Fruit fly (Drosophila melanogaster) whole organism, pupa: ENCODE measurements around the gene CG6610.

ENCODE experiments used
- CG10348 ChIP-seq: fragments of 200-800 bp; sonication (Bioruptor generic); IDR thresholded peaks from 2 replicates; pipeline ENCODE4 v1.3.6; 2022; ENCODE audit warnings: missing biosample characterization, missing genetic modification characterization
- CG15710 ChIP-seq: fragments of 200-800 bp; sonication (Bioruptor generic); optimal IDR thresholded peaks from 2 replicates; lab custom pipeline; 2018; ENCODE audit warnings: missing biosample characterization, mild to moderate bottlenecking, missing genetic modification characterization, moderate library complexity
- CG17806 ChIP-seq: fragments of 200-800 bp; sonication (Bioruptor generic); optimal IDR thresholded peaks from 2 replicates; lab custom pipeline; 2018; ENCODE audit warnings: missing biosample characterization, mild to moderate bottlenecking, missing genetic modification characterization, moderate library complexity
- CG4496 ChIP-seq: fragments of 200-800 bp; sonication (Bioruptor generic); IDR thresholded peaks from 3 replicates; pipeline ENCODE4 v1.3.6; 2022; ENCODE audit warnings: missing biosample characterization, missing genetic modification characterization
- CG8301 ChIP-seq: fragments of 200-800 bp; sonication (Bioruptor generic); optimal IDR thresholded peaks from 2 replicates; lab custom pipeline; 2018; ENCODE audit warnings: missing biosample characterization, mild to moderate bottlenecking, missing genetic modification characterization
- CG9948 ChIP-seq: fragments of 200-800 bp; sonication (Bioruptor generic); optimal IDR thresholded peaks from 2 replicates; lab custom pipeline; 2018; ENCODE audit warnings: missing biosample characterization, mild to moderate bottlenecking, missing genetic modification characterization, moderate library complexity
- EcR ChIP-seq: fragments of 200-800 bp; sonication (Bioruptor generic); optimal IDR thresholded peaks from 3 replicates; lab custom pipeline; 2019; ENCODE audit warnings: missing biosample characterization, missing genetic modification characterization, mild to moderate bottlenecking, moderate library complexity, missing genetic modification reagents
- Snoo ChIP-seq: fragments of 200-800 bp; sonication (Bioruptor generic); optimal IDR thresholded peaks from 3 replicates; lab custom pipeline; 2017; ENCODE audit warnings: missing biosample characterization, mild to moderate bottlenecking, missing genetic modification characterization, inconsistent platforms
- fd96Ca ChIP-seq: fragments of 200-800 bp; sonication (Bioruptor generic); IDR thresholded peaks from 3 replicates; pipeline ENCODE4 v1.3.6; 2022; ENCODE audit warnings: missing biosample characterization, missing genetic modification characterization

- TF ChIP-seq CG8301 (tag; lab: Kevin White, UChicago) (no peak), EcR (GFP tag; lab: Kevin White, UChicago) (no peak), CG17806 (tag; lab: Kevin White, UChicago) (no peak), CG9948 (tag; lab: Kevin White, UChicago) (no peak), fd96Ca (GFP tag; lab: Robert Waterston, UW) (no peak), CG10348 (GFP tag; lab: Robert Waterston, UW) (no peak), CG4496 (GFP tag; lab: Robert Waterston, UW) (peak; percentile 54), Snoo (peak; percentile 28), CG15710 (tag; lab: Kevin White, UChicago) (no peak)
Measured at dm6 chr3L:6065881-6066389, 9.4 kb upstream of the CG6610 start, which contains the start of gene CG42269.
